Worm (Caenorhabditis elegans) whole organism, L1 larva: Measurements from ENCODE around the gene sca-1.

Experiments used
- C04F5.9 ChIP-seq: sonication (generic microtip); optimal IDR thresholded peaks from 2 replicates; lab custom pipeline; 2016; ENCODE audit warnings: missing genetic modification characterization, missing compliant biosample characterization
- Y116A8C.19 ChIP-seq: sonication (generic microtip); optimal IDR thresholded peaks from 2 replicates; lab custom pipeline; 2016; ENCODE audit warnings: missing compliant biosample characterization, missing genetic modification characterization, borderline replicate concordance
- aha-1 ChIP-seq: fragments of 150-350 bp; optimal IDR thresholded peaks from 2 replicates; lab custom pipeline; 2014; ENCODE audit warnings: missing biosample characterization, missing genetic modification characterization
- alr-1 ChIP-seq: fragments of 200-800 bp; sonication (Bioruptor generic); optimal IDR thresholded peaks from 2 replicates; lab custom pipeline; 2018; ENCODE audit warnings: borderline replicate concordance, mild to moderate bottlenecking, missing genetic modification characterization, missing compliant biosample characterization
- aly-2 ChIP-seq: fragments of 150-350 bp; optimal IDR thresholded peaks from 2 replicates; lab custom pipeline; 2014; ENCODE audit warnings: missing biosample characterization, missing genetic modification characterization
- ama-1 ChIP-seq: fragments of 150-350 bp; optimal IDR thresholded peaks from 2 replicates; lab custom pipeline; 2014
- ceh-82 ChIP-seq, 3 experiments: fragments of 150-350 bp in 1 of 3; sonication (generic microtip) in 2 of 3; optimal IDR thresholded peaks; 2 replicates each; lab custom pipeline; 2014 to 2017; ENCODE audit warnings: missing biosample characterization in 3 of 3, missing genetic modification characterization in 3 of 3
- efl-1 ChIP-seq, 4 experiments: fragments of 150-350 bp; optimal IDR thresholded peaks in 3 of 4; peaks in 1 of 4; 1 replicate in 1 of 4; 2 replicates in 3 of 4; lab custom pipeline; 2014; ENCODE audit warnings: missing biosample characterization in 2 of 4, missing genetic modification characterization in 2 of 4, missing genetic modification reagents in 2 of 4
- egl-13 ChIP-seq: sonication (generic microtip); optimal IDR thresholded peaks from 2 replicates; lab custom pipeline; 2016; ENCODE audit warnings: missing genotype, missing genetic modification reagents, missing genetic modification characterization, missing compliant biosample characterization
- egl-27 ChIP-seq, 2 experiments: fragments of 150-350 bp in 1 of 2; sonication (generic microtip); optimal IDR thresholded peaks; 3 replicates each; lab custom pipeline; 2017 to 2018; ENCODE audit warnings: missing biosample characterization in 2 of 2, missing genetic modification characterization in 2 of 2, missing genetic modification reagents in 2 of 2
- elt-2 ChIP-seq: sonication (generic microtip); optimal IDR thresholded peaks from 2 replicates; lab custom pipeline; 2016; ENCODE audit warnings: missing genetic modification characterization, mild to moderate bottlenecking, inconsistent platforms, missing compliant biosample characterization, missing genetic modification reagents
- elt-3 ChIP-seq, 6 experiments: fragments of 150-350 bp in 1 of 6; sonication (generic microtip); optimal IDR thresholded peaks; 2 replicates each; lab custom pipeline; 2017 to 2018; ENCODE audit warnings: missing biosample characterization in 6 of 6, missing genetic modification characterization in 6 of 6, inconsistent platforms in 1 of 6
- fkh-8 ChIP-seq: sonication (generic microtip); optimal IDR thresholded peaks from 2 replicates; lab custom pipeline; 2016; ENCODE audit warnings: mild to moderate bottlenecking, missing genetic modification characterization, missing compliant biosample characterization
- hlh-4 ChIP-seq: sonication (generic microtip); optimal IDR thresholded peaks from 2 replicates; lab custom pipeline; 2016; ENCODE audit warnings: mild to moderate bottlenecking, missing genetic modification characterization, missing compliant biosample characterization
- lin-13 ChIP-seq: fragments of 150-350 bp; optimal IDR thresholded peaks from 2 replicates; lab custom pipeline; 2014; ENCODE audit warnings: missing biosample characterization, missing genetic modification reagents, missing genetic modification characterization
- lin-14 ChIP-seq: fragments of 200-800 bp; sonication (Bioruptor generic); optimal IDR thresholded peaks from 2 replicates; lab custom pipeline; 2018; ENCODE audit warnings: mild to moderate bottlenecking, missing genetic modification characterization, moderate library complexity, missing compliant biosample characterization
- lin-35 ChIP-seq, 2 experiments: fragments of 150-350 bp; optimal IDR thresholded peaks; 2 replicates each; lab custom pipeline; 2014; ENCODE audit warnings: missing biosample characterization in 2 of 2, missing genetic modification characterization in 2 of 2, missing genetic modification reagents in 2 of 2
- lsy-2 ChIP-seq, 2 experiments: fragments of 150-350 bp; optimal IDR thresholded peaks; 2 replicates each; lab custom pipeline; 2014; ENCODE audit warnings: missing biosample characterization in 2 of 2, missing genetic modification characterization in 2 of 2
- mab-9 ChIP-seq: fragments of 200-800 bp; sonication (Bioruptor generic); IDR thresholded peaks from 2 replicates; pipeline ENCODE4 v1.3.6; 2022; ENCODE audit warnings: missing genetic modification reagents, missing genetic modification characterization, missing compliant biosample characterization
- mdl-1 ChIP-seq, 2 experiments: fragments of 150-350 bp; optimal IDR thresholded peaks; 2 replicates each; lab custom pipeline; 2014 to 2017; ENCODE audit warnings: missing biosample characterization in 2 of 2, missing genetic modification characterization in 2 of 2, inconsistent platforms in 1 of 2
- mef-2 ChIP-seq: fragments of 150-350 bp; optimal IDR thresholded peaks from 2 replicates; lab custom pipeline; 2014; ENCODE audit warnings: missing biosample characterization, missing genetic modification characterization
- nhr-12 ChIP-seq: sonication (generic microtip); optimal IDR thresholded peaks from 2 replicates; lab custom pipeline; 2017; ENCODE audit warnings: missing biosample characterization, missing genetic modification characterization
- nhr-19 ChIP-seq: fragments of 200-800 bp; sonication (Bioruptor generic); conservative IDR thresholded peaks from 2 replicates; pipeline ENCODE4 v1.3.6; 2022; ENCODE audit warnings: missing genetic modification characterization, missing compliant biosample characterization
- nhr-20 ChIP-seq: sonication (generic microtip); optimal IDR thresholded peaks from 2 replicates; lab custom pipeline; 2016; ENCODE audit warnings: mild to moderate bottlenecking, missing genetic modification characterization, missing compliant biosample characterization
- nhr-71 ChIP-seq: sonication (generic microtip); optimal IDR thresholded peaks from 2 replicates; lab custom pipeline; 2016; ENCODE audit warnings: mild to moderate bottlenecking, missing genetic modification characterization, moderate library complexity, missing compliant biosample characterization
- nhr-76 ChIP-seq: sonication (generic microtip); optimal IDR thresholded peaks from 2 replicates; lab custom pipeline; 2017; ENCODE audit warnings: missing biosample characterization, missing genetic modification characterization
- nhr-85 ChIP-seq: sonication (generic microtip); peaks from one replicate; lab custom pipeline; 2016; ENCODE audit warnings: missing genetic modification characterization, inconsistent platforms, missing compliant biosample characterization
- nhr-90 ChIP-seq: sonication (generic microtip); optimal IDR thresholded peaks from 2 replicates; lab custom pipeline; 2016; ENCODE audit warnings: mild to moderate bottlenecking, missing genetic modification characterization, missing compliant biosample characterization; ENCODE audit not compliant: poor library complexity
- pag-3 ChIP-seq: sonication (generic microtip); optimal IDR thresholded peaks from 2 replicates; lab custom pipeline; 2017; ENCODE audit warnings: missing genetic modification characterization, mild to moderate bottlenecking, missing compliant biosample characterization, antibody characterized with exemption, borderline replicate concordance; ENCODE audit not compliant: insufficient read depth
- pqm-1 ChIP-seq: sonication (generic microtip); optimal IDR thresholded peaks from 3 replicates; lab custom pipeline; 2017; ENCODE audit warnings: missing biosample characterization, missing genetic modification characterization
- skn-1 ChIP-seq: fragments of 150-350 bp; optimal IDR thresholded peaks from 2 replicates; lab custom pipeline; 2014; ENCODE audit warnings: missing biosample characterization, missing genetic modification characterization
- sox-4 ChIP-seq: sonication (generic microtip); optimal IDR thresholded peaks from 2 replicates; lab custom pipeline; 2016; ENCODE audit warnings: missing genetic modification characterization, missing compliant biosample characterization
- sptf-1 ChIP-seq: fragments of 150-350 bp; optimal IDR thresholded peaks from 2 replicates; lab custom pipeline; 2014; ENCODE audit warnings: missing biosample characterization, missing genetic modification characterization
- sup-37 ChIP-seq: fragments of 200-800 bp; sonication (Bioruptor generic); optimal IDR thresholded peaks from 2 replicates; lab custom pipeline; 2018; ENCODE audit warnings: mild to moderate bottlenecking, missing genetic modification characterization, missing compliant biosample characterization
- unc-130 ChIP-seq: fragments of 150-350 bp; optimal IDR thresholded peaks from 2 replicates; lab custom pipeline; 2017; ENCODE audit warnings: missing biosample characterization, missing genetic modification characterization, inconsistent platforms
- unc-62 ChIP-seq: fragments of 150-350 bp; optimal IDR thresholded peaks from 2 replicates; lab custom pipeline; 2014; ENCODE audit warnings: missing biosample characterization, missing genetic modification reagents, missing genetic modification characterization
- unc-86 ChIP-seq: sonication (generic microtip); optimal IDR thresholded peaks from 2 replicates; lab custom pipeline; 2016; ENCODE audit warnings: missing genetic modification characterization, missing compliant biosample characterization
- unc-98 ChIP-seq: fragments of 200-800 bp; sonication (Bioruptor generic); IDR thresholded peaks from 2 replicates; pipeline ENCODE4 v1.3.6; 2022; ENCODE audit warnings: missing genetic modification characterization, missing compliant biosample characterization
- zag-1 ChIP-seq: fragments of 150-350 bp; optimal IDR thresholded peaks from 2 replicates; lab custom pipeline; 2014; ENCODE audit warnings: missing biosample characterization, missing genetic modification characterization

Gene sca-1

DNA sequence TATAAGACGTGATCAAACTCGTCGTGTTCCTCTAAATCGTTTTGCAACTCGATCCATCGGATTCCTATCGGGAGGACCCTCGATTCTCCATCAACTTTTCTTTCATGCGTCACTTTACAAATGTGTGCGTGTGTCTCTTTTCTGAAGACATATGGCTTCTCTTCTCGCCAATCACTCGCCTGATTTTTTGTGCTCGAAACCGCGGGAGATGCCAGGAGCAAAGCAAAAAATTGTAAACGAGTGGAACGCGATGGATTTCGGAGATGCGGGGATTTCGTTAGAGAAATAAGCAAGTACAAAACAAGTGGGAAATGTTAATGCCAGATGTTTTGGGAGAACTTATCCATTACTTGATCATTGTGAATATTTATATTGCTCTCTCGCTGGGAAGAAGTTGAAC is 7.6 kb upstream of the sca-1 start (continued):
- TF ChIP-seq nhr-76 (tag; lab: Kevin White, UChicago), result no peak
- no peak for TF ChIP-seq skn-1
- TF ChIP-seq aly-2 (tag; lab: Kevin White, UChicago), result no peak
- TF ChIP-seq unc-86 (tag; lab: Kevin White, UChicago), result no peak
- TF ChIP-seq unc-98, result no peak
- TF ChIP-seq pqm-1 (tag; lab: Kevin White, UChicago), result no peak
- TF ChIP-seq nhr-71 (tag; lab: Kevin White, UChicago), result no peak
- TF ChIP-seq Y116A8C.19 (tag; lab: Kevin White, UChicago), result no peak
- TF ChIP-seq egl-27 (tag; optimal IDR thresholded peaks at IDR 0.05; lab: Kevin White, UChicago), result no peak

DNA sequence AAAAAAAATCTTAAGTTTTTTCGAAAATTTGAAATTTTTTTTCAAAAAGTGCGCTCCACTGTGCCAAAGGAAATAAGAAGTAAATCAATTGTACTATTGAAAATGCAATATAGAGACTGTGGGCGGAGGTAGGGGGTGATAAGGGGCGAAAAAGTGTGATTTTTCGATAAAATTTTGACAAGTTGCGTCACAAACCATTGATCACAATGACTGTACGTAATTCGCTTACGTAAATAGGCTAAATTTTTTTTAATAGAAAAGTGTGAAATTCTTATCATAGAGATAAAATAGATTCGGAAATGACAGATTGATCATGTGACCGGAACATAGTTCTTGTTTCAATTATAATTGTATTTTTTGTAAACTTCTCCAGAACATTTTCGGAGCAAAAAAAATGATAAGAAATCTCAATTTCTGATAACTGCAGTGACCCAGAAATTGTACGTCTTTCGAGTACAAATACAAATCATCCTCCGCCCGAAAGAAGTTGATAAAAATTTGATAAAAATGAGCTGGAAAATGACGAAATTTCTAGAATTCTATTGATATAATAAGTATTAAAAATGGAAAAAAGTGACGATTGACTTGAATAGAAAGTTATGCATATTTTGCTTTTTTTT is 6.0 kb upstream of the sca-1 start:
- peak; percentile 14 for TF ChIP-seq nhr-20 (tag; lab: Kevin White, UChicago)
- TF ChIP-seq elt-3 (tag; optimal IDR thresholded peaks at IDR 0.05; lab: Kevin White, UChicago), result peak in 1 of 6 experiments; percentile 35
- TF ChIP-seq sptf-1 (tag; lab: Kevin White, UChicago), result no peak
- no peak for TF ChIP-seq nhr-76 (tag; lab: Kevin White, UChicago)
- TF ChIP-seq pag-3 (tag; lab: Kevin White, UChicago), result no peak
- no peak for TF ChIP-seq alr-1 (tag; lab: Kevin White, UChicago)
- no peak for TF ChIP-seq nhr-12 (tag; lab: Kevin White, UChicago)
- no peak for TF ChIP-seq egl-13
- no peak for TF ChIP-seq unc-98
- no peak for TF ChIP-seq fkh-8 (tag; lab: Kevin White, UChicago)
- TF ChIP-seq lin-13, result no peak
- TF ChIP-seq lsy-2 (tag; optimal IDR thresholded peaks at IDR 0.05; lab: Kevin White, UChicago), result no peak
- no peak for TF ChIP-seq aly-2 (tag; lab: Kevin White, UChicago)
- no peak for TF ChIP-seq hlh-4 (tag; lab: Kevin White, UChicago)
- peak in 1 of 2 experiments; percentile 11 for TF ChIP-seq lin-35 (GFP tag; optimal IDR thresholded peaks at IDR 0.05; lab: Kevin White, UChicago)
- TF ChIP-seq nhr-90 (tag; lab: Kevin White, UChicago), result peak; percentile 12
- no peak for TF ChIP-seq nhr-19 (GFP tag; lab: Robert Waterston, UW)
- TF ChIP-seq zag-1, result no peak
- no peak for TF ChIP-seq nhr-85 (tag; lab: Kevin White, UChicago)
- TF ChIP-seq unc-86 (tag; lab: Kevin White, UChicago), result no peak
- no peak for TF ChIP-seq ama-1 (lab: Kevin White, UChicago)
- no peak for TF ChIP-seq mab-9 (GFP tag; lab: Robert Waterston, UW)
- TF ChIP-seq elt-2 (tag; lab: Kevin White, UChicago), result peak; percentile 85
- TF ChIP-seq C04F5.9 (tag; lab: Kevin White, UChicago), result no peak
- no peak for TF ChIP-seq sox-4
- no peak for TF ChIP-seq sup-37 (GFP tag; lab: Kevin White, UChicago)
- no peak for TF ChIP-seq aha-1
- no peak for TF ChIP-seq unc-62 (GFP tag; lab: Kevin White, UChicago)

DNA sequence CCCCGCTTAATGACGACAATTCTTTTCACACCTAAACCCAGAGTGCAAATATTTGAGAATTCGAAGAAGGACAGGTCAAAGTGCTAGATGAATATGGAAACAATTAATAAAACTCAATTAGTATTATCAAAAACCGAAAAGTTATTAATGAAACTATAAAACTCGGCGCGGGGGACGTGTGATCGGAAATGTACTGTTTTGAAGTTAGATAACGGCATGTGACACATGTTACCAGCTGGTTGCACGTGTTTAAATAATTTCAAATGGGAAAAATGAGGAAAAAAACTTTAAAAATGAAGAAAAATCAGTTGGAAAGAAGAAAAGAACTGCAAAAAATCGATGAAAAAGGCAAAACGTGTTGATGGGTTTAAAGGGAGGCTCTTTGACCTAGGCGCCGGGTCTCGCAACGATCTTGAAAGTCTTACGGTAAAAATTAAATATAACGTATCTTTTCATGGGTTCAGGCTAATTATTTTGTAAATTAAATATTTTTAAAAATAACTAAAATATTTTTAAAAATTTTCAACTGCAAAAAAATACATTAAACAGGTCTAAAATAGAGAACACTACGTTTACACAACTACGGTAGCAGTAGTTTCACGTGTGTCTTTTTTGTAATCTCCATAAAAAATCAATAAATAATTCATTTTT is 4.1 kb upstream of the sca-1 start:
- peak in 1 of 2 experiments; percentile 20 for TF ChIP-seq mdl-1 (tag; optimal IDR thresholded peaks at IDR 0.05; lab: Kevin White, UChicago)
- peak; percentile 27 for TF ChIP-seq nhr-20 (tag; lab: Kevin White, UChicago)
- TF ChIP-seq unc-130, result no peak
- TF ChIP-seq lin-35 (GFP tag; optimal IDR thresholded peaks at IDR 0.05; lab: Kevin White, UChicago), result peak in 1 of 2 experiments; percentile 58
- TF ChIP-seq sptf-1 (tag; lab: Kevin White, UChicago), result no peak
- TF ChIP-seq skn-1, result no peak
- TF ChIP-seq lin-14 (GFP tag; lab: Kevin White, UChicago), result peak; percentile 12
- no peak for TF ChIP-seq ceh-82 (tag; optimal IDR thresholded peaks at IDR 0.05; lab: Kevin White, UChicago)
- TF ChIP-seq efl-1 (optimal IDR thresholded peaks at IDR 0.05; lab: Kevin White, UChicago), result no peak
- TF ChIP-seq efl-1 (GFP tag; optimal IDR thresholded peaks at IDR 0.05 in 1 of 2; lab: Kevin White, UChicago), result peak in 1 of 2 experiments; percentile 2
- peak; percentile 67 for TF ChIP-seq nhr-85 (tag; lab: Kevin White, UChicago)
- no peak for TF ChIP-seq mef-2 (tag; lab: Kevin White, UChicago)
- TF ChIP-seq nhr-12 (tag; lab: Kevin White, UChicago), result no peak
- no peak for TF ChIP-seq egl-27 (tag; optimal IDR thresholded peaks at IDR 0.05; lab: Kevin White, UChicago)
- TF ChIP-seq ama-1 (lab: Kevin White, UChicago), result peak; percentile 30
- peak; percentile 64 for TF ChIP-seq elt-2 (tag; lab: Kevin White, UChicago)
- TF ChIP-seq, all 84 proteins: peak for 8
